Worm (Caenorhabditis elegans) whole organism, L4 larva: ENCODE measurements around the gene C55C3.6.

Experiments used
- F26F4.8 ChIP-seq: fragments of 200-800 bp; sonication (Bioruptor generic); conservative IDR thresholded peaks from 2 replicates; pipeline ENCODE4 v1.3.6; 2022; ENCODE audit warnings: missing genetic modification characterization, missing compliant biosample characterization
- R02D3.7 ChIP-seq: fragments of 150-350 bp; sonication (generic microtip); optimal IDR thresholded peaks from 3 replicates; lab custom pipeline; 2014; ENCODE audit warnings: missing biosample characterization, missing genetic modification characterization
- T20F7.1 ChIP-seq: fragments of 200-800 bp; sonication (Bioruptor generic); optimal IDR thresholded peaks from 2 replicates; lab custom pipeline; 2018; ENCODE audit warnings: mild to moderate bottlenecking, missing genetic modification characterization, missing compliant biosample characterization
- T26A8.4 ChIP-seq: fragments of 200-800 bp; sonication (Bioruptor generic); IDR thresholded peaks from 2 replicates; pipeline ENCODE4 v1.3.6; 2022; ENCODE audit warnings: missing genetic modification characterization, missing compliant biosample characterization
- Y48G9A.11 ChIP-seq: fragments of 200-800 bp; sonication (Bioruptor generic); IDR thresholded peaks from 2 replicates; pipeline ENCODE4 v1.3.6; 2022; ENCODE audit warnings: missing genetic modification reagents, missing genetic modification characterization, missing compliant biosample characterization
- ZK337.2 ChIP-seq: fragments of 200-800 bp; sonication (Bioruptor generic); IDR thresholded peaks from 2 replicates; pipeline ENCODE4 v1.3.6; 2022; ENCODE audit warnings: missing genetic modification reagents, missing genetic modification characterization, missing compliant biosample characterization
- aha-1 ChIP-seq: fragments of 150-350 bp; peaks from one replicate; lab custom pipeline; 2014; ENCODE audit warnings: missing biosample characterization, missing genetic modification characterization
- attf-4 ChIP-seq: sonication (generic microtip); optimal IDR thresholded peaks from 3 replicates; lab custom pipeline; 2017; ENCODE audit warnings: missing biosample characterization, missing genetic modification characterization
- ceh-20 ChIP-seq: fragments of 200-800 bp; sonication (Bioruptor generic); IDR thresholded peaks from 2 replicates; pipeline ENCODE4 v1.3.6; 2022; ENCODE audit warnings: missing genetic modification reagents, missing genetic modification characterization, missing compliant biosample characterization
- ceh-32 ChIP-seq: sonication (generic microtip); optimal IDR thresholded peaks from 2 replicates; lab custom pipeline; 2016; ENCODE audit warnings: mild to moderate bottlenecking, missing genetic modification characterization, missing compliant biosample characterization; ENCODE audit not compliant: poor library complexity
- ces-1 ChIP-seq: fragments of 150-350 bp; sonication (generic microtip); optimal IDR thresholded peaks from 4 replicates; lab custom pipeline; 2014; ENCODE audit warnings: missing biosample characterization, missing genetic modification reagents, missing genetic modification characterization
- ctbp-1 ChIP-seq: fragments of 200-800 bp; sonication (Bioruptor generic); IDR thresholded peaks from 2 replicates; pipeline ENCODE4 v1.3.6; 2022; ENCODE audit warnings: missing genetic modification reagents, missing genetic modification characterization, missing compliant biosample characterization
- daf-16 ChIP-seq, 3 experiments: sonication (generic microtip); optimal IDR thresholded peaks; 2 replicates each; lab custom pipeline; 2016 to 2017; ENCODE audit warnings: missing genetic modification characterization in 3 of 3, missing genetic modification reagents in 3 of 3, mild to moderate bottlenecking in 2 of 3, missing compliant biosample characterization in 2 of 3, missing biosample characterization in 1 of 3, moderate library complexity in 1 of 3
- daf-19 ChIP-seq: fragments of 200-800 bp; sonication (Bioruptor generic); conservative IDR thresholded peaks from 2 replicates; pipeline ENCODE4 v1.3.6; 2022; ENCODE audit warnings: missing genetic modification characterization, missing compliant biosample characterization
- dmd-6 ChIP-seq: fragments of 200-800 bp; sonication (Bioruptor generic); IDR thresholded peaks from 2 replicates; pipeline ENCODE4 v1.3.6; 2022; ENCODE audit warnings: missing genetic modification reagents, missing genetic modification characterization, missing compliant biosample characterization
- dmd-9 ChIP-seq: fragments of 200-800 bp; sonication (Bioruptor generic); IDR thresholded peaks from 2 replicates; pipeline ENCODE4 v1.3.6; 2022; ENCODE audit warnings: missing genetic modification reagents, missing genetic modification characterization, missing compliant biosample characterization
- duxl-1 ChIP-seq: sonication (generic microtip); optimal IDR thresholded peaks from 2 replicates; lab custom pipeline; 2016; ENCODE audit warnings: mild to moderate bottlenecking, missing genetic modification characterization, moderate library complexity, missing compliant biosample characterization; ENCODE audit not compliant: poor library complexity
- dve-1 ChIP-seq: sonication (generic microtip); optimal IDR thresholded peaks from 2 replicates; lab custom pipeline; 2017; ENCODE audit warnings: antibody characterized with exemption, mild to moderate bottlenecking, missing genetic modification characterization, missing compliant biosample characterization; ENCODE audit not compliant: insufficient read depth
- egl-27 ChIP-seq: sonication (generic microtip); optimal IDR thresholded peaks from 3 replicates; lab custom pipeline; 2017; ENCODE audit warnings: missing biosample characterization, missing genetic modification reagents, missing genetic modification characterization
- gei-8 ChIP-seq: fragments of 200-800 bp; sonication (Bioruptor generic); optimal IDR thresholded peaks from 2 replicates; lab custom pipeline; 2018; ENCODE audit warnings: mild to moderate bottlenecking, missing genetic modification characterization, missing compliant biosample characterization
- hif-1 ChIP-seq, 2 experiments: sonication (generic microtip); optimal IDR thresholded peaks; 2 replicates each; lab custom pipeline; 2016 to 2017; ENCODE audit warnings: missing compliant biosample characterization in 2 of 2, missing genetic modification characterization in 2 of 2, missing genetic modification reagents in 2 of 2, missing genotype in 2 of 2, mild to moderate bottlenecking in 1 of 2
- hlh-30 ChIP-seq: sonication (generic microtip); optimal IDR thresholded peaks from 2 replicates; lab custom pipeline; 2017; ENCODE audit warnings: antibody characterized with exemption, mild to moderate bottlenecking, missing genetic modification characterization, missing compliant biosample characterization; ENCODE audit not compliant: insufficient read depth
- hmg-1.1 ChIP-seq: fragments of 200-800 bp; sonication (Bioruptor generic); IDR thresholded peaks from 2 replicates; pipeline ENCODE4 v1.3.6; 2022; ENCODE audit warnings: missing genetic modification reagents, missing genetic modification characterization, missing compliant biosample characterization
- lin-1 ChIP-seq: fragments of 200-800 bp; sonication (Bioruptor generic); IDR thresholded peaks from 2 replicates; pipeline ENCODE4 v1.3.6; 2022; ENCODE audit warnings: missing genetic modification reagents, missing genetic modification characterization, missing compliant biosample characterization
- lin-13 ChIP-seq: fragments of 150-350 bp; optimal IDR thresholded peaks from 2 replicates; lab custom pipeline; 2014; ENCODE audit warnings: missing biosample characterization, missing genetic modification reagents, missing genetic modification characterization
- lir-3 ChIP-seq: sonication (generic microtip); optimal IDR thresholded peaks from 2 replicates; lab custom pipeline; 2016; ENCODE audit warnings: mild to moderate bottlenecking, missing genetic modification characterization, missing compliant biosample characterization
- lsy-2 ChIP-seq, 2 experiments: fragments of 150-350 bp in 1 of 2; sonication (generic microtip) in 1 of 2; optimal IDR thresholded peaks; 2 replicates each; lab custom pipeline; 2014 to 2017; ENCODE audit warnings: missing biosample characterization in 2 of 2, missing genetic modification characterization in 2 of 2
- mdl-1 ChIP-seq, 2 experiments: fragments of 150-350 bp in 1 of 2; sonication (generic microtip) in 1 of 2; optimal IDR thresholded peaks; 2 replicates each; lab custom pipeline; 2014 to 2017; ENCODE audit warnings: missing biosample characterization in 2 of 2, missing genetic modification characterization in 2 of 2
- mes-2 ChIP-seq: sonication (generic microtip); optimal IDR thresholded peaks from 2 replicates; lab custom pipeline; 2016; ENCODE audit warnings: missing genotype, mild to moderate bottlenecking, missing genetic modification characterization, missing compliant biosample characterization; ENCODE audit not compliant: poor library complexity, severe bottlenecking
- mxl-2 ChIP-seq: fragments of 200-800 bp; sonication (Bioruptor generic); conservative IDR thresholded peaks from 2 replicates; pipeline ENCODE4 v1.3.6; 2022; ENCODE audit warnings: missing genetic modification reagents, missing genetic modification characterization, missing compliant biosample characterization
- mxl-3 ChIP-seq: fragments of 200-800 bp; sonication (Bioruptor generic); optimal IDR thresholded peaks from 2 replicates; lab custom pipeline; 2018; ENCODE audit warnings: mild to moderate bottlenecking, missing genetic modification characterization, missing compliant biosample characterization
- nhr-11 ChIP-seq: fragments of 150-350 bp; optimal IDR thresholded peaks from 2 replicates; lab custom pipeline; 2014; ENCODE audit warnings: missing biosample characterization, missing genetic modification characterization
- nhr-237 ChIP-seq: sonication (generic microtip); optimal IDR thresholded peaks from 2 replicates; lab custom pipeline; 2017; ENCODE audit warnings: missing biosample characterization, missing genetic modification characterization
- nhr-28 ChIP-seq: fragments of 150-350 bp; optimal IDR thresholded peaks from 2 replicates; lab custom pipeline; 2014; ENCODE audit warnings: missing biosample characterization, missing genetic modification characterization
- nhr-48 ChIP-seq: sonication (generic microtip); optimal IDR thresholded peaks from 2 replicates; lab custom pipeline; 2016; ENCODE audit warnings: mild to moderate bottlenecking, missing genetic modification characterization, missing compliant biosample characterization
- nhr-77 ChIP-seq: fragments of 150-350 bp; optimal IDR thresholded peaks from 2 replicates; lab custom pipeline; 2014; ENCODE audit warnings: missing biosample characterization, missing genetic modification characterization
- pha-4 ChIP-seq, 2 experiments: fragments of 150-350 bp in 1 of 2; fragments of 200-800 bp in 1 of 2; sonication (Bioruptor generic) in 1 of 2; IDR thresholded peaks in 1 of 2; optimal IDR thresholded peaks in 1 of 2; 2 replicates each; pipeline versions ENCODE4 v1.3.6 to Lab custom; 2014 to 2022; ENCODE audit warnings: missing genetic modification characterization in 2 of 2, missing genetic modification reagents in 2 of 2, missing biosample characterization in 1 of 2, missing compliant biosample characterization in 1 of 2
- php-3 ChIP-seq: fragments of 200-800 bp; sonication (Bioruptor generic); IDR thresholded peaks from 2 replicates; pipeline ENCODE4 v1.3.6; 2022; ENCODE audit warnings: missing genetic modification reagents, missing genetic modification characterization, missing compliant biosample characterization
- pqm-1 ChIP-seq: sonication (generic microtip); optimal IDR thresholded peaks from 2 replicates; lab custom pipeline; 2017; ENCODE audit warnings: missing biosample characterization, missing genetic modification characterization
- sdz-12 ChIP-seq: fragments of 200-800 bp; sonication (Bioruptor generic); optimal IDR thresholded peaks from 2 replicates; lab custom pipeline; 2018; ENCODE audit warnings: mild to moderate bottlenecking, missing genetic modification characterization, missing compliant biosample characterization
- set-16 ChIP-seq: fragments of 200-800 bp; sonication (Bioruptor generic); IDR thresholded peaks from 2 replicates; pipeline ENCODE4 v1.3.6; 2022; ENCODE audit warnings: missing genetic modification reagents, missing genetic modification characterization, missing compliant biosample characterization
- snpc-1.2 ChIP-seq: fragments of 200-800 bp; sonication (Bioruptor generic); IDR thresholded peaks from 2 replicates; pipeline ENCODE4 v1.3.6; 2022; ENCODE audit warnings: missing genetic modification reagents, missing genetic modification characterization, missing compliant biosample characterization
- spr-3 ChIP-seq: fragments of 200-800 bp; sonication (Bioruptor generic); optimal IDR thresholded peaks from 2 replicates; lab custom pipeline; 2018; ENCODE audit warnings: mild to moderate bottlenecking, missing genetic modification characterization, missing compliant biosample characterization
- tra-1 ChIP-seq: fragments of 200-800 bp; sonication (Bioruptor generic); IDR thresholded peaks from 2 replicates; pipeline ENCODE4 v1.3.6; 2022; ENCODE audit warnings: missing genetic modification reagents, missing genetic modification characterization, missing compliant biosample characterization
- unc-130 ChIP-seq: sonication (generic microtip); optimal IDR thresholded peaks from 2 replicates; lab custom pipeline; 2016; ENCODE audit warnings: missing genetic modification reagents, missing genetic modification characterization, missing compliant biosample characterization
- unc-62 ChIP-seq, 3 experiments: fragments of 150-350 bp in 1 of 3; sonication (generic microtip); optimal IDR thresholded peaks in 2 of 3; peaks in 1 of 3; 1 replicate in 1 of 3; 2 replicates in 2 of 3; lab custom pipeline; 2014 to 2017; ENCODE audit warnings: missing biosample characterization in 3 of 3, missing genetic modification characterization in 3 of 3, missing genetic modification reagents in 3 of 3, missing genotype in 1 of 3
- zip-11 ChIP-seq: fragments of 200-800 bp; sonication (Bioruptor generic); IDR thresholded peaks from 2 replicates; pipeline ENCODE4 v1.3.6; 2022; ENCODE audit warnings: missing genetic modification characterization, missing compliant biosample characterization

The C55C3.6 gene

DNA sequence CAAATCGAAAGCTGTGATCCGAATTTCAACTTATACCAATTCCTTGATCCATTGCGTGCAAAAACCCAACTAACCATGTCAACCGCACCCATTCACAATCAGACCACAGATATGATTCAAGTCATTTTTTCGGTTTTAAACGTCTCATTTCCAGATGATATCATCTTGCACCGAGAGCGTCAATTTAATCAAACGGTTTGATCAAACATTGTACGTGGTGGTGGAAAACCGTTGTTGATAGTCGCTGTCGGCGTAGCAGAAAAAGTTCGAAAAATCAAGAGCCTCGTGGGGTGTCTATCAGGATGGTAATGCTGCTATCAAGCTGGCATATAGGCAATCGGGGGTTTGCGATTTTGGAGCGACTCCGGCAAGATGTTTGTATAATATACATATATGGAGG is 24.1 kb upstream of the C55C3.6 start (continued):
- TF ChIP-seq nhr-48 (tag; lab: Kevin White, UChicago) (peak; percentile 65), aha-1 (peak; percentile 37), mes-2 (peak; percentile 17), T26A8.4 (GFP tag; lab: Robert Waterston, UW) (no peak), php-3 (no peak), daf-19 (GFP tag; lab: Robert Waterston, UW) (no peak), unc-130 (no peak), lin-1 (GFP tag; lab: Robert Waterston, UW) (peak; percentile 50), ceh-32 (tag; lab: Kevin White, UChicago) (no peak), pha-4 (GFP tag; IDR thresholded peaks at IDR 0.05; lab: Robert Waterston, UW) (no peak; the same call in 1 of the 2 replicates), pha-4 (tag; optimal IDR thresholded peaks at IDR 0.05; lab: Kevin White, UChicago) (no peak), mdl-1 (tag; optimal IDR thresholded peaks at IDR 0.05; lab: Kevin White, UChicago) (peak in 1 of 2 experiments; percentile 6), F26F4.8 (no peak), sdz-12 (GFP tag; lab: Kevin White, UChicago) (no peak), ceh-20 (GFP tag; lab: Robert Waterston, UW) (no peak), nhr-237 (tag; lab: Kevin White, UChicago) (no peak), Y48G9A.11 (GFP tag; lab: Robert Waterston, UW) (no peak), nhr-28 (tag; lab: Kevin White, UChicago) (no peak), ces-1 (GFP tag; lab: Kevin White, UChicago) (no peak), mxl-3 (GFP tag; lab: Kevin White, UChicago) (peak; percentile 12), ctbp-1 (GFP tag; lab: Robert Waterston, UW) (no peak)

DNA sequence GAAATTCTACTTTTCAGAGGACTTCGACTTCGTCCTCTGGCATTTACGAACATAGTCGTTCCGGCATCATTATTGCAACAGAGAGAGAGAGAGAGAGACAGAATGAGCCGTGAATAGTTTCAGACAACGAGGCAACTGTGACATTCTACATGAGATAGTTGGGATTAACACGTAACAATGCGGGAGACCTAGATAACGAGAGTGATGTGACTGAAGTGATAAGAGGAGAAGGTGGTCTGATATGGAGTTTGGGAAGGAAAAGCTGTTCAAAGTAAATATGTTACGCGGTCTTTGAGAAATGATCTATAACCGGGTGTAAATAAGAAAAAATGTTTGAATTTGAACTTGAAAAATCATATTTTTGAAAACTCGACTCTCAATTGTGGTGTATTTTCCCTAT is 23.5 kb upstream of the C55C3.6 start:
- TF ChIP-seq hmg-1.1 = 0 out of 2 replicates have a peak, but pooled peaks have one; percentile 13
- no peak for TF ChIP-seq ZK337.2
- TF ChIP-seq nhr-77 (tag; lab: Kevin White, UChicago) = peak; percentile 26
- TF ChIP-seq attf-4 (tag; lab: Kevin White, UChicago) = no peak
- peak; percentile 83 for TF ChIP-seq dve-1
- TF ChIP-seq dmd-9 (GFP tag; lab: Robert Waterston, UW) = no peak
- TF ChIP-seq T20F7.1 = no peak
- TF ChIP-seq snpc-1.2 (GFP tag; lab: Robert Waterston, UW) = no peak
- no peak for TF ChIP-seq lir-3 (tag; lab: Kevin White, UChicago)
- no peak for TF ChIP-seq R02D3.7
- TF ChIP-seq daf-16 (GFP tag; optimal IDR thresholded peaks at IDR 0.05; lab: Kevin White, UChicago) = no peak
- peak; percentile 93 for TF ChIP-seq daf-16 (tag; optimal IDR thresholded peaks at IDR 0.05; lab: Kevin White, UChicago)
- TF ChIP-seq mes-2 = peak; percentile 47
- peak; percentile 84 for TF ChIP-seq pqm-1
- TF ChIP-seq duxl-1 = no peak
- TF ChIP-seq daf-19 (GFP tag; lab: Robert Waterston, UW) = no peak
- no peak for TF ChIP-seq ces-1 (GFP tag; lab: Kevin White, UChicago)
- TF ChIP-seq hlh-30 (tag; lab: Kevin White, UChicago) = peak; percentile 10
- no peak for TF ChIP-seq Y48G9A.11 (GFP tag; lab: Robert Waterston, UW)
- TF ChIP-seq mxl-2 = no peak
- no peak for TF ChIP-seq egl-27
- TF ChIP-seq hif-1 (tag; optimal IDR thresholded peaks at IDR 0.05; lab: Kevin White, UChicago) = peak in 1 of 2 experiments; percentile 8
- no peak for TF ChIP-seq zip-11 (GFP tag; lab: Robert Waterston, UW)
- TF ChIP-seq lin-13 = no peak
- peak; percentile 90 for TF ChIP-seq dmd-6 (GFP tag; lab: Robert Waterston, UW)
- no peak for TF ChIP-seq nhr-11 (tag; lab: Kevin White, UChicago)
- no peak for TF ChIP-seq lsy-2 (tag; optimal IDR thresholded peaks at IDR 0.05; lab: Kevin White, UChicago)
- no peak for TF ChIP-seq gei-8 (GFP tag; lab: Kevin White, UChicago)
- no peak for TF ChIP-seq tra-1 (GFP tag; lab: Robert Waterston, UW)
- peak in 1 of 2 experiments; percentile 53 for TF ChIP-seq unc-62 (GFP tag; optimal IDR thresholded peaks at IDR 0.05 in 1 of 2; lab: Kevin White, UChicago)
- no peak for TF ChIP-seq unc-62 (tag; optimal IDR thresholded peaks at IDR 0.05; lab: Kevin White, UChicago)
- peak; percentile 31 for TF ChIP-seq mxl-3 (GFP tag; lab: Kevin White, UChicago)
- TF ChIP-seq spr-3 (GFP tag; lab: Kevin White, UChicago) = no peak
- TF ChIP-seq set-16 (GFP tag; lab: Robert Waterston, UW) = no peak
